Worm (Caenorhabditis elegans): ENCODE data around the gene F08G12.5.

DNA sequence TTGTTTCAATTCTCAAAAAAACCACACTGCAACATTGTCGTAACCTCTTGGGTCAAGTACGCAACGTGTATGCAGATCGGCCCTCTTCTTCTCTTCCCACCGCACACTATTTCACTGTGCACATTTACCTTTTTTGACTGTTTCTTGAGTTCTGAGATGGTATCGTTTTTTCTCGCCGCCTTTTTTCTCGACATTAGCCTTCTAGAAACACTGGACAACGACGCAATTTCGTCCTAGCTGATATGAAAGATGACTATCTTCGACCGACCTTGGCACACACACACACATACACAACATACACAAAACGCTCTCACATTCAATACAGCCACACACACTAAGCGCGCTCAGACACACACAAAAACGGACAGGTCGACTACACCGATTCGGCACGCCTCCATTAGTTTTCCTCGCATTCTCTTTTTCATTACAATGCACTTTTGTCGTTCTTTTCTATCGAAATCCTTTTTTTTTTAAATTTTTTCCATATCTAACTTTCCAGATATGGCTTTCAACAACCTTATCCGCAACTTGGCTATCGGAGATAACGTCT, 29.4 kb upstream of the F08G12.5 start, which contains the start of gene aco-1:
- TF ChIP-seq unc-62 (GFP tag; optimal IDR thresholded peaks at IDR 0.05) (no peak), egl-44 (GFP tag; IDR thresholded peaks at IDR 0.05) (no peak), rcor-1 (GFP tag; IDR thresholded peaks at IDR 0.05) (no peak), Y95B8A.8 (GFP tag; IDR thresholded peaks at IDR 0.05) (no peak), ZK185.1 (tag; optimal IDR thresholded peaks at IDR 0.05; ENCODE audit: poor library complexity, severe bottlenecking) (no peak), ztf-25 (GFP tag; IDR thresholded peaks at IDR 0.05) (no peak), pha-4 (tag; optimal IDR thresholded peaks at IDR 0.05) (no peak), snpc-4 (GFP tag; optimal IDR thresholded peaks at IDR 0.05) (no peak), snpc-4 (tag; optimal IDR thresholded peaks at IDR 0.05) (peak in 1 of 4 experiments; percentile 29)

All from whole organism, young adult.